Fruit fly (Drosophila melanogaster): Measurements from ENCODE around the gene SCaMC.

Gene SCaMC

dm6 chr3L:12453529-12453928, 38.9 kb upstream of the SCaMC start:
- no peak for TF ChIP-seq Hr78 (GFP tag; optimal IDR thresholded peaks at IDR 0.05)
- no peak for TF ChIP-seq Mio (GFP tag; optimal IDR thresholded peaks at IDR 0.05)
- TF ChIP-seq h (GFP tag; optimal IDR thresholded peaks at IDR 0.05), result no peak
- TF ChIP-seq HLH106 (tag; optimal IDR thresholded peaks at IDR 0.05), result no peak
- TF ChIP-seq pan (optimal IDR thresholded peaks at IDR 0.05), result no peak
- no peak for TF ChIP-seq woc (GFP tag; optimal IDR thresholded peaks at IDR 0.05)
- TF ChIP-seq usp (GFP tag; optimal IDR thresholded peaks at IDR 0.05), result no peak
- no peak for TF ChIP-seq sage (GFP tag; optimal IDR thresholded peaks at IDR 0.05)
- TF ChIP-seq Hnf4 (GFP tag; optimal IDR thresholded peaks at IDR 0.05), result no peak

dm6 chr3L:12447501-12447900, 32.9 kb upstream of the SCaMC start:
- no peak for TF ChIP-seq dmrt93B (GFP tag; optimal IDR thresholded peaks at IDR 0.05)
- no peak for TF ChIP-seq CrebA (GFP tag; optimal IDR thresholded peaks at IDR 0.05; ENCODE audit: borderline replicate concordance)
- TF ChIP-seq sv (GFP tag; optimal IDR thresholded peaks at IDR 0.05), result no peak
- TF ChIP-seq woc (GFP tag; optimal IDR thresholded peaks at IDR 0.05), result no peak
- no peak for TF ChIP-seq Sp1 (GFP tag; optimal IDR thresholded peaks at IDR 0.05)
- TF ChIP-seq fru (GFP tag; optimal IDR thresholded peaks at IDR 0.05), result no peak
- no peak for TF ChIP-seq pan (optimal IDR thresholded peaks at IDR 0.05)
- no peak for TF ChIP-seq GATAd (GFP tag; optimal IDR thresholded peaks at IDR 0.05)
- TF ChIP-seq h (GFP tag; optimal IDR thresholded peaks at IDR 0.05), result no peak
- no peak for TF ChIP-seq sage (GFP tag; optimal IDR thresholded peaks at IDR 0.05)
- TF ChIP-seq Rel (GFP tag; optimal IDR thresholded peaks at IDR 0.05), result no peak
- TF ChIP-seq Rel (tag; optimal IDR thresholded peaks at IDR 0.05), result no peak
- TF ChIP-seq OdsH (GFP tag; optimal IDR thresholded peaks at IDR 0.05), result no peak

- no peak for TF ChIP-seq Hnf4 (GFP tag; optimal IDR thresholded peaks at IDR 0.05)
- no peak for TF ChIP-seq Hr78 (GFP tag; optimal IDR thresholded peaks at IDR 0.05)
- no peak for TF ChIP-seq dmrt93B (GFP tag; optimal IDR thresholded peaks at IDR 0.05)
- no peak for TF ChIP-seq sv (GFP tag; optimal IDR thresholded peaks at IDR 0.05)
- TF ChIP-seq Dfd (GFP tag; optimal IDR thresholded peaks at IDR 0.05), result no peak
- no peak for TF ChIP-seq GATAd (GFP tag; optimal IDR thresholded peaks at IDR 0.05)
Measured at dm6 chr3L:12447081-12447480, 32.4 kb upstream of the SCaMC start.

DNA sequence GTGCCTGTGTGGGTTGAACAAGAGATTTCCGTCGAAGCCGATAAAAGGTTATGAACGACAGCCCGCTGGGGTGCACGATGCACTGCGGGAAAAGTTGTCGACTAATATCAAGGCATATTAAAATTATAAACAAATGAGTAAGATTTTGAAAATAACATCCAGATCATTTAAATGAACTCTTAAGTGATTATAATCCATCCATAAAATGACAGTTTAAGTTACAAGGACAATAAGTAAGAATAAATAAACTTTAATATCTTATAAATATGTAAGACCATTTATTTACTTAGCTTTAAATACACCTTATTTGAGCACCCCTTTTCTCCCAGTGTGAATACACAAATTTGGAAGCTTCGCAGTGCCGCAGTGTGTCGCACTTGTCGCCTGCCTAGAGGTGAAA, 29.4 kb upstream of the SCaMC start:
- TF ChIP-seq brk (GFP tag; optimal IDR thresholded peaks at IDR 0.05), result no peak
- TF ChIP-seq CrebA (GFP tag; optimal IDR thresholded peaks at IDR 0.05; ENCODE audit: borderline replicate concordance), result no peak
- TF ChIP-seq dl (GFP tag; optimal IDR thresholded peaks at IDR 0.05; ENCODE audit: insufficient read depth in 1 of 2, partially characterized antibody in 2 of 2), result no peak
- TF ChIP-seq dsf (GFP tag; optimal IDR thresholded peaks at IDR 0.05; ENCODE audit: borderline replicate concordance), result no peak
- no peak for TF ChIP-seq Sp1 (GFP tag; optimal IDR thresholded peaks at IDR 0.05)
- TF ChIP-seq GATAd (GFP tag; optimal IDR thresholded peaks at IDR 0.05), result no peak
- no peak for TF ChIP-seq lola (GFP tag; optimal IDR thresholded peaks at IDR 0.05)
- TF ChIP-seq foxo (GFP tag; optimal IDR thresholded peaks at IDR 0.05), result no peak
- peak; percentile 1 for TF ChIP-seq h (GFP tag; optimal IDR thresholded peaks at IDR 0.05)

DNA sequence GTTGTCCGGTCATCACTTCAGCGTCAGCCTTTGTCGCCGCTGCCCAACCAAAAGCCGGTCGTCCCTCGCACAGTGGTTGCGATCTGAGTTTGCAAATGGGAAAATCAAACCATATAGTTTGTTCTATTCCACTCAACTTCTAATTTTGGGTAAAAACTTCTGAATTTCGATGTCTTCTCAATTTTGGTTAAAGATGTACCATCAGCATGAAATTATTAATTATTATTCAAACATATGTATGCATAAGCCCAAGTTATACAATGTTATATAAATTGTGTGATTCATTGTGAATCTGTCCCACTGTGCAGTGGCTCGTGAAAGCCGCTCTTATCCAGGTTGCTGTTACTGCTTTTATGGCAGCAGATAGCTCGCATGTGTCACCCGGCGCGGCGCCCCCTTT, 28.0 kb upstream of the SCaMC start:
- TF ChIP-seq psq (GFP tag; optimal IDR thresholded peaks at IDR 0.05) (peak; percentile 47), CG9705 (GFP tag; optimal IDR thresholded peaks at IDR 0.05) (no peak), dsf (GFP tag; optimal IDR thresholded peaks at IDR 0.05; ENCODE audit: borderline replicate concordance) (no peak), Mio (GFP tag; optimal IDR thresholded peaks at IDR 0.05) (no peak), OdsH (GFP tag; optimal IDR thresholded peaks at IDR 0.05) (peak; percentile 52), dmrt93B (GFP tag; optimal IDR thresholded peaks at IDR 0.05) (peak; percentile 19), sv (GFP tag; optimal IDR thresholded peaks at IDR 0.05) (no peak), fru (GFP tag; optimal IDR thresholded peaks at IDR 0.05) (peak; percentile 49), GATAd (GFP tag; optimal IDR thresholded peaks at IDR 0.05) (no peak), HLH106 (tag; optimal IDR thresholded peaks at IDR 0.05) (peak; percentile 46), h (GFP tag; optimal IDR thresholded peaks at IDR 0.05) (peak; percentile 65), woc (GFP tag; optimal IDR thresholded peaks at IDR 0.05) (peak; percentile 63), Hr78 (GFP tag; optimal IDR thresholded peaks at IDR 0.05) (no peak), Dfd (GFP tag; optimal IDR thresholded peaks at IDR 0.05) (no peak), Jra (GFP tag; optimal IDR thresholded peaks at IDR 0.05) (no peak), rgr (GFP tag; optimal IDR thresholded peaks at IDR 0.05) (peak; percentile 52), Rel (GFP tag; optimal IDR thresholded peaks at IDR 0.05) (no peak), Rel (tag; optimal IDR thresholded peaks at IDR 0.05) (no peak), br (GFP tag; optimal IDR thresholded peaks at IDR 0.05) (peak; percentile 51), usp (GFP tag; optimal IDR thresholded peaks at IDR 0.05) (no peak), tai (GFP tag; optimal IDR thresholded peaks at IDR 0.05) (no peak), Sp1 (GFP tag; optimal IDR thresholded peaks at IDR 0.05) (peak; percentile 65), jim (GFP tag; optimal IDR thresholded peaks at IDR 0.05) (no peak), Myc (optimal IDR thresholded peaks at IDR 0.05) (no peak), N (GFP tag; optimal IDR thresholded peaks at IDR 0.05) (no peak), ey (GFP tag; optimal IDR thresholded peaks at IDR 0.05) (peak; percentile 61), foxo (GFP tag; optimal IDR thresholded peaks at IDR 0.05) (peak in 1 of 2 experiments; percentile 46), brk (GFP tag; optimal IDR thresholded peaks at IDR 0.05) (no peak), pan (optimal IDR thresholded peaks at IDR 0.05) (no peak), CG32264 (GFP tag; optimal IDR thresholded peaks at IDR 0.05) (no peak), CrebA (GFP tag; optimal IDR thresholded peaks at IDR 0.05; ENCODE audit: borderline replicate concordance) (no peak), dl (GFP tag; optimal IDR thresholded peaks at IDR 0.05; ENCODE audit: insufficient read depth in 1 of 2, partially characterized antibody in 2 of 2) (no peak)
